Worm (Caenorhabditis elegans) whole organism, L4 larva: ENCODE measurements around the gene F32H5.4.

Source experiments
- F37D6.2 ChIP-seq: sonication (generic microtip); optimal IDR thresholded peaks from 2 replicates; lab custom pipeline; 2016; ENCODE audit warnings: mild to moderate bottlenecking, missing genetic modification characterization, missing compliant biosample characterization
- F44E2.7 ChIP-seq: fragments of 200-800 bp; sonication (Bioruptor generic); IDR thresholded peaks from 2 replicates; pipeline ENCODE4 v2.1.2; 2022; ENCODE audit warnings: missing genetic modification characterization, missing compliant biosample characterization
- Y48G9A.11 ChIP-seq: fragments of 200-800 bp; sonication (Bioruptor generic); IDR thresholded peaks from 2 replicates; pipeline ENCODE4 v1.3.6; 2022; ENCODE audit warnings: missing genetic modification reagents, missing genetic modification characterization, missing compliant biosample characterization
- Y5F2A.4 ChIP-seq: fragments of 200-800 bp; sonication (Bioruptor generic); optimal IDR thresholded peaks from 2 replicates; lab custom pipeline; 2018; ENCODE audit warnings: mild to moderate bottlenecking, missing genetic modification characterization, missing compliant biosample characterization
- Y75B8A.6 ChIP-seq: fragments of 200-800 bp; sonication (Bioruptor generic); IDR thresholded peaks from 2 replicates; pipeline ENCODE4 v1.3.6; 2022; ENCODE audit warnings: missing genetic modification reagents, missing genetic modification characterization, missing compliant biosample characterization
- aha-1 ChIP-seq: fragments of 150-350 bp; peaks from one replicate; lab custom pipeline; 2014; ENCODE audit warnings: missing biosample characterization, missing genetic modification characterization
- ama-1 ChIP-seq: fragments of 150-350 bp; optimal IDR thresholded peaks from 2 replicates; lab custom pipeline; 2014; ENCODE audit warnings: inconsistent platforms, mixed read lengths
- ceh-20 ChIP-seq: fragments of 200-800 bp; sonication (Bioruptor generic); IDR thresholded peaks from 2 replicates; pipeline ENCODE4 v1.3.6; 2022; ENCODE audit warnings: missing genetic modification reagents, missing genetic modification characterization, missing compliant biosample characterization
- ceh-32 ChIP-seq: sonication (generic microtip); optimal IDR thresholded peaks from 2 replicates; lab custom pipeline; 2016; ENCODE audit warnings: mild to moderate bottlenecking, missing genetic modification characterization, missing compliant biosample characterization; ENCODE audit not compliant: poor library complexity
- ceh-44 ChIP-seq: fragments of 200-800 bp; sonication (Bioruptor generic); IDR thresholded peaks from 2 replicates; pipeline ENCODE4 v1.3.6; 2022; ENCODE audit warnings: missing genetic modification reagents, missing genetic modification characterization, missing compliant biosample characterization
- ceh-82 ChIP-seq: sonication (generic microtip); optimal IDR thresholded peaks from 2 replicates; lab custom pipeline; 2017; ENCODE audit warnings: missing biosample characterization, missing genetic modification characterization
- daf-16 ChIP-seq, 3 experiments: sonication (generic microtip); optimal IDR thresholded peaks; 2 replicates each; lab custom pipeline; 2016 to 2017; ENCODE audit warnings: missing genetic modification characterization in 3 of 3, missing genetic modification reagents in 3 of 3, mild to moderate bottlenecking in 2 of 3, missing compliant biosample characterization in 2 of 3, missing biosample characterization in 1 of 3, moderate library complexity in 1 of 3
- dmd-8 ChIP-seq: fragments of 200-800 bp; sonication (Bioruptor generic); IDR thresholded peaks from 2 replicates; pipeline ENCODE4 v1.3.6; 2022; ENCODE audit warnings: missing genetic modification characterization, missing compliant biosample characterization
- dmd-9 ChIP-seq: fragments of 200-800 bp; sonication (Bioruptor generic); IDR thresholded peaks from 2 replicates; pipeline ENCODE4 v1.3.6; 2022; ENCODE audit warnings: missing genetic modification reagents, missing genetic modification characterization, missing compliant biosample characterization
- dve-1 ChIP-seq: sonication (generic microtip); optimal IDR thresholded peaks from 2 replicates; lab custom pipeline; 2017; ENCODE audit warnings: antibody characterized with exemption, mild to moderate bottlenecking, missing genetic modification characterization, missing compliant biosample characterization; ENCODE audit not compliant: insufficient read depth
- fos-1 ChIP-seq: fragments of 150-350 bp; optimal IDR thresholded peaks from 2 replicates; lab custom pipeline; 2014; ENCODE audit warnings: missing biosample characterization, missing genetic modification characterization
- gei-8 ChIP-seq: fragments of 200-800 bp; sonication (Bioruptor generic); optimal IDR thresholded peaks from 2 replicates; lab custom pipeline; 2018; ENCODE audit warnings: mild to moderate bottlenecking, missing genetic modification characterization, missing compliant biosample characterization
- hif-1 ChIP-seq, 2 experiments: sonication (generic microtip); optimal IDR thresholded peaks; 2 replicates each; lab custom pipeline; 2016 to 2017; ENCODE audit warnings: missing compliant biosample characterization in 2 of 2, missing genetic modification characterization in 2 of 2, missing genetic modification reagents in 2 of 2, missing genotype in 2 of 2, mild to moderate bottlenecking in 1 of 2
- hmg-1.1 ChIP-seq: fragments of 200-800 bp; sonication (Bioruptor generic); IDR thresholded peaks from 2 replicates; pipeline ENCODE4 v1.3.6; 2022; ENCODE audit warnings: missing genetic modification reagents, missing genetic modification characterization, missing compliant biosample characterization
- lim-7 ChIP-seq: fragments of 200-800 bp; sonication (Bioruptor generic); IDR thresholded peaks from 2 replicates; pipeline ENCODE4 v1.3.6; 2022; ENCODE audit warnings: missing genetic modification characterization, missing compliant biosample characterization
- lin-15B ChIP-seq: fragments of 150-350 bp; sonication (generic microtip); optimal IDR thresholded peaks from 3 replicates; lab custom pipeline; 2014; ENCODE audit warnings: missing biosample characterization, missing genetic modification characterization
- lsy-2 ChIP-seq, 2 experiments: fragments of 150-350 bp in 1 of 2; sonication (generic microtip) in 1 of 2; optimal IDR thresholded peaks; 2 replicates each; lab custom pipeline; 2014 to 2017; ENCODE audit warnings: missing biosample characterization in 2 of 2, missing genetic modification characterization in 2 of 2
- madf-5 ChIP-seq, 2 experiments: fragments of 200-800 bp; sonication (Bioruptor generic); IDR thresholded peaks; 2 replicates each; pipeline ENCODE4 v1.3.6; 2022; ENCODE audit warnings: missing compliant biosample characterization in 2 of 2, missing genetic modification characterization in 2 of 2
- madf-9 ChIP-seq: fragments of 200-800 bp; sonication (Bioruptor generic); conservative IDR thresholded peaks from 2 replicates; pipeline ENCODE4 v1.3.6; 2022; ENCODE audit warnings: missing genetic modification reagents, missing genetic modification characterization, missing compliant biosample characterization
- mdl-1 ChIP-seq, 2 experiments: fragments of 150-350 bp in 1 of 2; sonication (generic microtip) in 1 of 2; optimal IDR thresholded peaks; 2 replicates each; lab custom pipeline; 2014 to 2017; ENCODE audit warnings: missing biosample characterization in 2 of 2, missing genetic modification characterization in 2 of 2
- nhr-10 ChIP-seq: fragments of 150-350 bp; optimal IDR thresholded peaks from 2 replicates; lab custom pipeline; 2014; ENCODE audit warnings: missing biosample characterization, missing genetic modification characterization
- nhr-111 ChIP-seq: fragments of 200-800 bp; sonication (Bioruptor generic); optimal IDR thresholded peaks from 2 replicates; lab custom pipeline; 2018; ENCODE audit warnings: mild to moderate bottlenecking, missing genetic modification characterization, missing compliant biosample characterization
- nhr-25 ChIP-seq: sonication (generic microtip); optimal IDR thresholded peaks from 2 replicates; lab custom pipeline; 2017; ENCODE audit warnings: missing genetic modification characterization, mild to moderate bottlenecking, missing compliant biosample characterization, antibody characterized with exemption, moderate library complexity, borderline replicate concordance; ENCODE audit not compliant: insufficient read depth
- nhr-28 ChIP-seq: fragments of 150-350 bp; optimal IDR thresholded peaks from 2 replicates; lab custom pipeline; 2014; ENCODE audit warnings: missing biosample characterization, missing genetic modification characterization
- nhr-41 ChIP-seq: fragments of 200-800 bp; sonication (Bioruptor generic); IDR thresholded peaks from 2 replicates; pipeline ENCODE4 v1.3.6; 2022; ENCODE audit warnings: missing genetic modification reagents, missing genetic modification characterization, missing compliant biosample characterization
- nhr-76 ChIP-seq: fragments of 150-350 bp; optimal IDR thresholded peaks from 2 replicates; lab custom pipeline; 2014; ENCODE audit warnings: missing biosample characterization, missing genetic modification characterization
- nhr-77 ChIP-seq: fragments of 150-350 bp; optimal IDR thresholded peaks from 2 replicates; lab custom pipeline; 2014; ENCODE audit warnings: missing biosample characterization, missing genetic modification characterization
- php-3 ChIP-seq: fragments of 200-800 bp; sonication (Bioruptor generic); IDR thresholded peaks from 2 replicates; pipeline ENCODE4 v1.3.6; 2022; ENCODE audit warnings: missing genetic modification reagents, missing genetic modification characterization, missing compliant biosample characterization
- pqm-1 ChIP-seq: sonication (generic microtip); optimal IDR thresholded peaks from 2 replicates; lab custom pipeline; 2017; ENCODE audit warnings: missing biosample characterization, missing genetic modification characterization
- set-16 ChIP-seq: fragments of 200-800 bp; sonication (Bioruptor generic); IDR thresholded peaks from 2 replicates; pipeline ENCODE4 v1.3.6; 2022; ENCODE audit warnings: missing genetic modification reagents, missing genetic modification characterization, missing compliant biosample characterization
- tag-97 ChIP-seq: fragments of 200-800 bp; sonication (Bioruptor generic); IDR thresholded peaks from 2 replicates; pipeline ENCODE4 v1.3.6; 2022; ENCODE audit warnings: missing genetic modification characterization, missing compliant biosample characterization
- unc-130 ChIP-seq: sonication (generic microtip); optimal IDR thresholded peaks from 2 replicates; lab custom pipeline; 2016; ENCODE audit warnings: missing genetic modification reagents, missing genetic modification characterization, missing compliant biosample characterization
- unc-39 ChIP-seq: sonication (generic microtip); optimal IDR thresholded peaks from 2 replicates; lab custom pipeline; 2017; ENCODE audit warnings: missing biosample characterization, missing genetic modification characterization
- unc-62 ChIP-seq, 3 experiments: fragments of 150-350 bp in 1 of 3; sonication (generic microtip); optimal IDR thresholded peaks in 2 of 3; peaks in 1 of 3; 1 replicate in 1 of 3; 2 replicates in 2 of 3; lab custom pipeline; 2014 to 2017; ENCODE audit warnings: missing biosample characterization in 3 of 3, missing genetic modification characterization in 3 of 3, missing genetic modification reagents in 3 of 3, missing genotype in 1 of 3
- zag-1 ChIP-seq: fragments of 150-350 bp; optimal IDR thresholded peaks from 2 replicates; lab custom pipeline; 2014; ENCODE audit warnings: missing biosample characterization, missing genetic modification characterization
- zfp-2 ChIP-seq: sonication (generic microtip); optimal IDR thresholded peaks from 2 replicates; lab custom pipeline; 2016; ENCODE audit warnings: mild to moderate bottlenecking, missing genetic modification characterization, missing compliant biosample characterization
- zip-11 ChIP-seq: fragments of 200-800 bp; sonication (Bioruptor generic); IDR thresholded peaks from 2 replicates; pipeline ENCODE4 v1.3.6; 2022; ENCODE audit warnings: missing genetic modification characterization, missing compliant biosample characterization
- ztf-7 ChIP-seq: fragments of 150-350 bp; optimal IDR thresholded peaks from 2 replicates; lab custom pipeline; 2014; ENCODE audit warnings: missing biosample characterization, missing genetic modification characterization

The F32H5.4 gene

ce11 chrV:13351773-13352172 lies 8.6 kb upstream of the F32H5.4 start:
- TF ChIP-seq pqm-1 (tag; lab: Kevin White, UChicago): no peak
- no peak for TF ChIP-seq nhr-25 (tag; lab: Kevin White, UChicago)
- no peak for TF ChIP-seq ztf-7 (tag; lab: Kevin White, UChicago)
- TF ChIP-seq ama-1 (lab: Kevin White, UChicago): no peak
- TF ChIP-seq lsy-2 (tag; optimal IDR thresholded peaks at IDR 0.05; lab: Kevin White, UChicago): peak in 1 of 2 experiments; percentile 30
- TF ChIP-seq madf-5 (GFP tag; IDR thresholded peaks at IDR 0.05; lab: Robert Waterston, UW): no peak
- no peak for TF ChIP-seq hmg-1.1 (GFP tag; lab: Robert Waterston, UW)
- TF ChIP-seq daf-16 (GFP tag; optimal IDR thresholded peaks at IDR 0.05; lab: Kevin White, UChicago): no peak
- TF ChIP-seq daf-16 (tag; optimal IDR thresholded peaks at IDR 0.05; lab: Kevin White, UChicago): no peak
- TF ChIP-seq ceh-32 (tag; lab: Kevin White, UChicago): no peak
- TF ChIP-seq unc-62 (GFP tag; optimal IDR thresholded peaks at IDR 0.05 in 1 of 2; lab: Kevin White, UChicago): peak in 1 of 2 experiments; percentile 99
- TF ChIP-seq unc-62 (tag; optimal IDR thresholded peaks at IDR 0.05; lab: Kevin White, UChicago): no peak
- no peak for TF ChIP-seq Y48G9A.11
- no peak for TF ChIP-seq nhr-28 (tag; lab: Kevin White, UChicago)
- no peak for TF ChIP-seq ceh-44 (GFP tag; lab: Robert Waterston, UW)
- no peak for TF ChIP-seq lim-7 (GFP tag; lab: Robert Waterston, UW)
- TF ChIP-seq fos-1 (tag; lab: Kevin White, UChicago): no peak
- no peak for TF ChIP-seq nhr-10 (tag; lab: Kevin White, UChicago)
- peak; percentile 71 for TF ChIP-seq ceh-20 (GFP tag; lab: Robert Waterston, UW)
- TF ChIP-seq dmd-8 (GFP tag; lab: Robert Waterston, UW): no peak
- TF ChIP-seq ceh-82 (tag; lab: Kevin White, UChicago): no peak

- no peak for TF ChIP-seq nhr-76
- TF ChIP-seq zip-11 (GFP tag; lab: Robert Waterston, UW): no peak
- no peak for TF ChIP-seq madf-9 (GFP tag; lab: Robert Waterston, UW)
- TF ChIP-seq lsy-2 (tag; optimal IDR thresholded peaks at IDR 0.05; lab: Kevin White, UChicago): peak in 1 of 2 experiments; percentile 19
- TF ChIP-seq unc-62 (GFP tag; optimal IDR thresholded peaks at IDR 0.05 in 1 of 2; lab: Kevin White, UChicago): peak in 1 of 2 experiments; percentile 67
- no peak for TF ChIP-seq unc-62 (tag; optimal IDR thresholded peaks at IDR 0.05; lab: Kevin White, UChicago)
Measured at ce11 chrV:13352415-13352814, 7.9 kb upstream of the F32H5.4 start.

- TF ChIP-seq unc-62 (GFP tag; optimal IDR thresholded peaks at IDR 0.05 in 1 of 2; lab: Kevin White, UChicago) (peak in 1 of 2 experiments; percentile 82), unc-62 (tag; optimal IDR thresholded peaks at IDR 0.05; lab: Kevin White, UChicago) (no peak), zag-1 (tag; lab: Kevin White, UChicago) (no peak)
Measured at ce11 chrV:13356210-13356609, 4.1 kb upstream of the F32H5.4 start.

- TF ChIP-seq nhr-77 (tag; lab: Kevin White, UChicago) (no peak), hmg-1.1 (GFP tag; lab: Robert Waterston, UW) (no peak), nhr-111 (no peak), dmd-9 (GFP tag; lab: Robert Waterston, UW) (no peak), set-16 (no peak), php-3 (GFP tag; lab: Robert Waterston, UW) (no peak), nhr-28 (tag; lab: Kevin White, UChicago) (peak; percentile 42), F37D6.2 (tag; lab: Kevin White, UChicago) (no peak), hif-1 (tag; optimal IDR thresholded peaks at IDR 0.05; lab: Kevin White, UChicago) (no peak), Y5F2A.4 (GFP tag; lab: Kevin White, UChicago) (no peak), madf-9 (GFP tag; lab: Robert Waterston, UW) (no peak), aha-1 (tag; lab: Kevin White, UChicago) (peak; percentile 18), F44E2.7 (GFP tag; lab: Robert Waterston, UW) (no peak), unc-130 (GFP tag; lab: Kevin White, UChicago) (no peak), gei-8 (GFP tag; lab: Kevin White, UChicago) (no peak), lin-15B (tag; lab: Kevin White, UChicago) (no peak), mdl-1 (tag; optimal IDR thresholded peaks at IDR 0.05; lab: Kevin White, UChicago) (no peak), nhr-41 (GFP tag; lab: Robert Waterston, UW) (no peak), lsy-2 (tag; optimal IDR thresholded peaks at IDR 0.05; lab: Kevin White, UChicago) (peak in 1 of 2 experiments; percentile 11), tag-97 (no peak), unc-39 (tag; lab: Kevin White, UChicago) (no peak), dve-1 (tag; lab: Kevin White, UChicago) (peak; percentile 31), zfp-2 (tag; lab: Kevin White, UChicago) (no peak), Y75B8A.6 (GFP tag; lab: Robert Waterston, UW) (no peak)
Measured at ce11 chrV:13357652-13358281, 2.6 kb upstream of the F32H5.4 start, which contains the start of gene F32H5.1. Gene F32H5.1 (minus strand): TSS chrV:13358037.
